Worm (Caenorhabditis elegans): ENCODE results near the gene gpcp-1.
A peak's percentile ranks its signal among the peaks of the same experiment; 100 is the strongest.

gpcp-1 gene

ce11 chrX:3110576-3110975 is at the start of gene gpcp-1:
gpcp-1 (minus strand) TSS chrX:3110628.
- no peak for TF ChIP-seq tbx-2 (tag; optimal IDR thresholded peaks at IDR 0.05)
- TF ChIP-seq R02D3.7 (tag; optimal IDR thresholded peaks at IDR 0.05) = no peak
- TF ChIP-seq sea-2 (GFP tag; optimal IDR thresholded peaks at IDR 0.05) = no peak
- TF ChIP-seq pha-4 (tag; optimal IDR thresholded peaks at IDR 0.05) = peak; percentile 20
- TF ChIP-seq nfya-1 (tag; optimal IDR thresholded peaks at IDR 0.05; ENCODE audit: insufficient read depth) = no peak
- peak; percentile 61 for TF ChIP-seq pqm-1 (tag; optimal IDR thresholded peaks at IDR 0.05)
- TF ChIP-seq ZK546.5 (tag; optimal IDR thresholded peaks at IDR 0.05) = no peak
- no peak for TF ChIP-seq fkh-2 (tag; optimal IDR thresholded peaks at IDR 0.05)
- TF ChIP-seq elt-2 (tag; optimal IDR thresholded peaks at IDR 0.05) = peak; percentile 91

- TF ChIP-seq nhr-28 (tag; optimal IDR thresholded peaks at IDR 0.05) (no peak), pqm-1 (tag; optimal IDR thresholded peaks at IDR 0.05) (no peak), ceh-16 (tag; optimal IDR thresholded peaks at IDR 0.05) (no peak), nhr-11 (tag; optimal IDR thresholded peaks at IDR 0.05) (no peak), sea-2 (GFP tag; optimal IDR thresholded peaks at IDR 0.05) (no peak), fkh-10 (GFP tag; optimal IDR thresholded peaks at IDR 0.05) (no peak), ztf-4 (tag; optimal IDR thresholded peaks at IDR 0.05) (no peak), ceh-82 (tag; optimal IDR thresholded peaks at IDR 0.05) (no peak), ZK546.5 (tag; optimal IDR thresholded peaks at IDR 0.05) (no peak), nhr-12 (tag; optimal IDR thresholded peaks at IDR 0.05) (no peak), daf-12 (tag; optimal IDR thresholded peaks at IDR 0.05) (no peak), nhr-43 (tag; optimal IDR thresholded peaks at IDR 0.05; ENCODE audit: poor library complexity, severe bottlenecking) (peak; percentile 56), nfya-1 (tag; optimal IDR thresholded peaks at IDR 0.05; ENCODE audit: insufficient read depth) (peak; percentile 47), zag-1 (tag; optimal IDR thresholded peaks at IDR 0.05) (no peak), ceh-28 (tag; optimal IDR thresholded peaks at IDR 0.05) (no peak), elt-1 (tag; optimal IDR thresholded peaks at IDR 0.05) (no peak), pha-4 (tag; optimal IDR thresholded peaks at IDR 0.05) (peak; percentile 58), fkh-2 (tag; optimal IDR thresholded peaks at IDR 0.05) (no peak), ztf-11 (tag; optimal IDR thresholded peaks at IDR 0.05) (no peak), elt-2 (tag; optimal IDR thresholded peaks at IDR 0.05) (peak; percentile 12), lin-15B (tag; optimal IDR thresholded peaks at IDR 0.05) (peak; percentile 15), unc-39 (tag; optimal IDR thresholded peaks at IDR 0.05) (no peak), snpc-4 (tag; optimal IDR thresholded peaks at IDR 0.05) (no peak), ceh-9 (tag; optimal IDR thresholded peaks at IDR 0.05) (no peak), nhr-77 (tag; optimal IDR thresholded peaks at IDR 0.05) (no peak), hmg-11 (tag; optimal IDR thresholded peaks at IDR 0.05) (peak; percentile 19), tbx-2 (tag; optimal IDR thresholded peaks at IDR 0.05) (no peak), egl-5 (tag; optimal IDR thresholded peaks at IDR 0.05) (no peak), mml-1 (tag; optimal IDR thresholded peaks at IDR 0.05) (no peak), lsy-12 (tag; optimal IDR thresholded peaks at IDR 0.05) (no peak), skn-1 (tag; optimal IDR thresholded peaks at IDR 0.05) (no peak), eor-1 (tag; optimal IDR thresholded peaks at IDR 0.05) (no peak), nhr-25 (tag; optimal IDR thresholded peaks at IDR 0.05) (peak; percentile 69), lin-39 (tag; optimal IDR thresholded peaks at IDR 0.05) (peak; percentile 58), fos-1 (tag; optimal IDR thresholded peaks at IDR 0.05) (no peak), nhr-76 (tag; optimal IDR thresholded peaks at IDR 0.05) (no peak), mdl-1 (tag; optimal IDR thresholded peaks at IDR 0.05) (no peak), nhr-237 (tag; optimal IDR thresholded peaks at IDR 0.05) (no peak), ama-1 (optimal IDR thresholded peaks at IDR 0.05) (no peak), nhr-23 (tag; optimal IDR thresholded peaks at IDR 0.05) (peak; percentile 58), R02D3.7 (tag; optimal IDR thresholded peaks at IDR 0.05) (peak; percentile 90), nhr-67 (tag; optimal IDR thresholded peaks at IDR 0.05) (no peak), elt-3 (tag; optimal IDR thresholded peaks at IDR 0.05) (no peak), unc-62 (GFP tag; optimal IDR thresholded peaks at IDR 0.05) (no peak), jun-1 (tag; optimal IDR thresholded peaks at IDR 0.05) (no peak), egl-27 (tag; optimal IDR thresholded peaks at IDR 0.05) (no peak), aly-2 (tag; optimal IDR thresholded peaks at IDR 0.05) (no peak)
These were observed 49.1 kb upstream of the gpcp-1 start, which contains the start of gene gcc-1 for ce11 chrX:3159542-3159941. gcc-1 (plus strand) TSS chrX:3159940.

Data from whole organism, L3 larva.